Worm (Caenorhabditis elegans) whole organism, young adult: ENCODE measurements around the gene C24A3.2.

ENCODE experiments used
- B0019.2 ChIP-seq: fragments of 200-800 bp; sonication (Bioruptor generic); conservative IDR thresholded peaks from 2 replicates; pipeline ENCODE4 v1.3.6; 2022; ENCODE audit warnings: missing genetic modification reagents, missing genetic modification characterization, missing compliant biosample characterization
- B0336.3 ChIP-seq: fragments of 200-800 bp; sonication (Bioruptor generic); IDR thresholded peaks from 2 replicates; pipeline ENCODE4 v1.3.6; 2022; ENCODE audit warnings: missing genetic modification characterization, missing compliant biosample characterization
- C06A6.2 ChIP-seq: fragments of 200-800 bp; sonication (Bioruptor generic); conservative IDR thresholded peaks from 2 replicates; pipeline ENCODE4 v1.3.6; 2022; ENCODE audit warnings: missing genetic modification characterization, missing compliant biosample characterization
- C17E4.6 ChIP-seq: fragments of 200-800 bp; sonication (Bioruptor generic); IDR thresholded peaks from 2 replicates; pipeline ENCODE4 v1.3.6; 2022; ENCODE audit warnings: missing genetic modification reagents, missing genetic modification characterization, missing compliant biosample characterization
- F10E7.11 ChIP-seq: sonication (generic microtip); optimal IDR thresholded peaks from 2 replicates; lab custom pipeline; 2017; ENCODE audit warnings: mild to moderate bottlenecking, missing genetic modification characterization, moderate library complexity, missing compliant biosample characterization
- F22D6.2 ChIP-seq: sonication (generic microtip); optimal IDR thresholded peaks from 2 replicates; lab custom pipeline; 2016; ENCODE audit warnings: mild to moderate bottlenecking, missing genetic modification characterization, missing compliant biosample characterization
- F23B12.7 ChIP-seq: sonication (generic microtip); optimal IDR thresholded peaks from 2 replicates; lab custom pipeline; 2017; ENCODE audit warnings: missing genetic modification characterization, mild to moderate bottlenecking, missing compliant biosample characterization, antibody characterized with exemption, moderate library complexity; ENCODE audit not compliant: insufficient read depth
- F39B2.1 ChIP-seq: fragments of 200-800 bp; sonication (Bioruptor generic); IDR thresholded peaks from 2 replicates; pipeline ENCODE4 v1.3.6; 2022; ENCODE audit warnings: missing genetic modification reagents, missing genetic modification characterization, missing compliant biosample characterization
- F52B5.7 ChIP-seq: sonication (generic microtip); optimal IDR thresholded peaks from 2 replicates; lab custom pipeline; 2016; ENCODE audit warnings: mild to moderate bottlenecking, missing genetic modification characterization, missing compliant biosample characterization
- F57A8.1 ChIP-seq: fragments of 200-800 bp; sonication (Bioruptor generic); optimal IDR thresholded peaks from 2 replicates; lab custom pipeline; 2018; ENCODE audit warnings: mild to moderate bottlenecking, missing genetic modification characterization, moderate library complexity, missing compliant biosample characterization
- K11D2.4 ChIP-seq: fragments of 200-800 bp; sonication (Bioruptor generic); IDR thresholded peaks from 2 replicates; pipeline ENCODE4 v1.3.6; 2022; ENCODE audit warnings: missing genetic modification reagents, missing genetic modification characterization, missing compliant biosample characterization
- T26A5.8 ChIP-seq: sonication (generic microtip); optimal IDR thresholded peaks from 2 replicates; lab custom pipeline; 2016; ENCODE audit warnings: missing genetic modification characterization, missing compliant biosample characterization
- Y95B8A.8 ChIP-seq: fragments of 200-800 bp; sonication (Bioruptor generic); IDR thresholded peaks from 2 replicates; pipeline ENCODE4 v1.3.6; 2022; ENCODE audit warnings: missing genetic modification reagents, missing genetic modification characterization, missing compliant biosample characterization
- ZK185.1 ChIP-seq: sonication (generic microtip); optimal IDR thresholded peaks from 2 replicates; lab custom pipeline; 2016; ENCODE audit warnings: mild to moderate bottlenecking, missing genetic modification characterization, missing compliant biosample characterization; ENCODE audit not compliant: poor library complexity, severe bottlenecking
- athp-1 ChIP-seq: sonication (generic microtip); optimal IDR thresholded peaks from 2 replicates; lab custom pipeline; 2017; ENCODE audit warnings: mild to moderate bottlenecking, missing genetic modification characterization, missing compliant biosample characterization
- bed-1 ChIP-seq: fragments of 200-800 bp; sonication (Bioruptor generic); IDR thresholded peaks from 2 replicates; pipeline ENCODE4 v1.3.6; 2022; ENCODE audit warnings: missing genetic modification reagents, missing genetic modification characterization, missing compliant biosample characterization
- ccch-3 ChIP-seq: fragments of 200-800 bp; sonication (Bioruptor generic); optimal IDR thresholded peaks from 2 replicates; lab custom pipeline; 2018; ENCODE audit warnings: mild to moderate bottlenecking, missing genetic modification characterization, missing compliant biosample characterization
- cebp-1 ChIP-seq, 2 experiments: fragments of 200-800 bp in 1 of 2; sonication (Bioruptor generic) in 1 of 2; sonication (generic microtip) in 1 of 2; IDR thresholded peaks in 1 of 2; optimal IDR thresholded peaks in 1 of 2; 2 replicates each; pipeline versions ENCODE4 v1.3.6 to Lab custom; 2017 to 2022; ENCODE audit warnings: missing compliant biosample characterization in 2 of 2, missing genetic modification characterization in 2 of 2, mild to moderate bottlenecking in 1 of 2, missing genetic modification reagents in 1 of 2, moderate library complexity in 1 of 2
- ceh-100 ChIP-seq: fragments of 200-800 bp; sonication (Bioruptor generic); IDR thresholded peaks from 2 replicates; pipeline ENCODE4 v1.3.6; 2022; ENCODE audit warnings: missing genetic modification reagents, missing genetic modification characterization, missing compliant biosample characterization
- ceh-27 ChIP-seq: fragments of 200-800 bp; sonication (Bioruptor generic); optimal IDR thresholded peaks from 2 replicates; lab custom pipeline; 2018; ENCODE audit warnings: mild to moderate bottlenecking, missing genetic modification characterization, moderate library complexity, missing compliant biosample characterization
- ceh-58 ChIP-seq: fragments of 200-800 bp; sonication (Bioruptor generic); IDR thresholded peaks from 2 replicates; pipeline ENCODE4 v1.3.6; 2022; ENCODE audit warnings: missing genetic modification characterization, missing compliant biosample characterization
- ceh-79 ChIP-seq: sonication (generic microtip); optimal IDR thresholded peaks from 2 replicates; lab custom pipeline; 2017; ENCODE audit warnings: mild to moderate bottlenecking, missing genetic modification characterization, missing compliant biosample characterization
- ceh-91 ChIP-seq: fragments of 200-800 bp; sonication (Bioruptor generic); IDR thresholded peaks from 2 replicates; pipeline ENCODE4 v1.3.6; 2022; ENCODE audit warnings: missing genetic modification reagents, missing genetic modification characterization, missing compliant biosample characterization
- egl-18 ChIP-seq: fragments of 200-800 bp; sonication (Bioruptor generic); IDR thresholded peaks from 2 replicates; pipeline ENCODE4 v1.3.6; 2022; ENCODE audit warnings: missing genetic modification reagents, missing genetic modification characterization, missing compliant biosample characterization
- egl-44 ChIP-seq: fragments of 200-800 bp; sonication (Bioruptor generic); IDR thresholded peaks from 2 replicates; pipeline ENCODE4 v1.3.6; 2022; ENCODE audit warnings: missing genetic modification reagents, missing genetic modification characterization, missing compliant biosample characterization
- egrh-3 ChIP-seq: fragments of 200-800 bp; sonication (Bioruptor generic); IDR thresholded peaks from 2 replicates; pipeline ENCODE4 v1.3.6; 2022; ENCODE audit warnings: missing genetic modification reagents, missing genetic modification characterization, missing compliant biosample characterization
- him-1 ChIP-seq: sonication (generic microtip); optimal IDR thresholded peaks from 2 replicates; lab custom pipeline; 2016; ENCODE audit warnings: missing genotype, missing genetic modification reagents, missing genetic modification characterization, missing compliant biosample characterization
- lag-1 ChIP-seq: fragments of 200-800 bp; sonication (Bioruptor generic); IDR thresholded peaks from 2 replicates; pipeline ENCODE4 v1.3.6; 2022; ENCODE audit warnings: missing genetic modification reagents, missing genetic modification characterization, missing compliant biosample characterization
- let-607 ChIP-seq, 2 experiments: fragments of 200-800 bp in 1 of 2; sonication (Bioruptor generic) in 1 of 2; sonication (generic microtip) in 1 of 2; optimal IDR thresholded peaks; 2 replicates each; lab custom pipeline; 2016 to 2018; ENCODE audit warnings: mild to moderate bottlenecking in 2 of 2, missing compliant biosample characterization in 2 of 2, missing genetic modification characterization in 2 of 2, moderate library complexity in 2 of 2, missing genotype in 1 of 2
- lir-1 ChIP-seq: fragments of 200-800 bp; sonication (Bioruptor generic); conservative IDR thresholded peaks from 2 replicates; pipeline ENCODE4 v1.3.6; 2022; ENCODE audit warnings: missing genetic modification reagents, missing genetic modification characterization, missing compliant biosample characterization
- madf-10 ChIP-seq: sonication (generic microtip); optimal IDR thresholded peaks from 2 replicates; lab custom pipeline; 2016; ENCODE audit warnings: mild to moderate bottlenecking, missing genetic modification characterization, missing compliant biosample characterization
- madf-8 ChIP-seq: fragments of 200-800 bp; sonication (Bioruptor generic); conservative IDR thresholded peaks from 2 replicates; pipeline ENCODE4 v1.3.6; 2022; ENCODE audit warnings: missing genetic modification reagents, missing genetic modification characterization, missing compliant biosample characterization
- mcd-1 ChIP-seq: fragments of 200-800 bp; sonication (Bioruptor generic); IDR thresholded peaks from 2 replicates; pipeline ENCODE4 v1.3.6; 2022; ENCODE audit warnings: missing genetic modification reagents, missing genetic modification characterization, missing compliant biosample characterization
- mxl-1 ChIP-seq: sonication (generic microtip); optimal IDR thresholded peaks from 2 replicates; lab custom pipeline; 2016; ENCODE audit warnings: missing genetic modification characterization, missing compliant biosample characterization
- nfya-2 ChIP-seq: fragments of 200-800 bp; sonication (Bioruptor generic); IDR thresholded peaks from 2 replicates; pipeline ENCODE4 v1.3.6; 2022; ENCODE audit warnings: missing genetic modification reagents, missing genetic modification characterization, missing compliant biosample characterization
- nfyb-1 ChIP-seq: fragments of 200-800 bp; sonication (Bioruptor generic); IDR thresholded peaks from 2 replicates; pipeline ENCODE4 v1.3.6; 2022; ENCODE audit warnings: missing genetic modification reagents, missing genetic modification characterization, missing compliant biosample characterization
- nhr-120 ChIP-seq: fragments of 200-800 bp; sonication (Bioruptor generic); IDR thresholded peaks from 2 replicates; pipeline ENCODE4 v1.3.6; 2022; ENCODE audit warnings: missing genetic modification characterization, missing compliant biosample characterization
- nhr-179 ChIP-seq: sonication (generic microtip); optimal IDR thresholded peaks from 2 replicates; lab custom pipeline; 2016; ENCODE audit warnings: mild to moderate bottlenecking, missing genetic modification characterization, missing compliant biosample characterization
- rec-8 ChIP-seq, 2 experiments: sonication (generic microtip); optimal IDR thresholded peaks; 2 replicates each; lab custom pipeline; 2016; ENCODE audit warnings: mild to moderate bottlenecking in 2 of 2, missing genetic modification characterization in 2 of 2, missing genetic modification reagents in 2 of 2, missing genotype in 2 of 2, missing biosample characterization in 1 of 2, missing compliant biosample characterization in 1 of 2, moderate library complexity in 1 of 2
- snpc-3.4 ChIP-seq: sonication (generic microtip); optimal IDR thresholded peaks from 2 replicates; lab custom pipeline; 2017; ENCODE audit warnings: missing genetic modification characterization, mild to moderate bottlenecking, missing compliant biosample characterization, antibody characterized with exemption, moderate library complexity, missing genotype, missing genetic modification reagents
- somi-1 ChIP-seq: fragments of 200-800 bp; sonication (Bioruptor generic); optimal IDR thresholded peaks from 2 replicates; lab custom pipeline; 2018; ENCODE audit warnings: mild to moderate bottlenecking, missing genetic modification characterization, missing compliant biosample characterization
- unc-62 ChIP-seq: fragments of 150-350 bp; optimal IDR thresholded peaks from 2 replicates; lab custom pipeline; 2014; ENCODE audit warnings: missing biosample characterization, missing genetic modification reagents, missing genetic modification characterization
- zfh-2 ChIP-seq: fragments of 200-800 bp; sonication (Bioruptor generic); conservative IDR thresholded peaks from 2 replicates; pipeline ENCODE4 v1.3.6; 2022; ENCODE audit warnings: missing genetic modification reagents, missing genetic modification characterization, missing compliant biosample characterization
- zim-3 ChIP-seq: sonication (generic microtip); optimal IDR thresholded peaks from 2 replicates; lab custom pipeline; 2017; ENCODE audit warnings: mild to moderate bottlenecking, missing genetic modification characterization, moderate library complexity, missing compliant biosample characterization
- ztf-22 ChIP-seq: fragments of 200-800 bp; sonication (Bioruptor generic); optimal IDR thresholded peaks from 2 replicates; lab custom pipeline; 2018; ENCODE audit warnings: mild to moderate bottlenecking, missing genetic modification characterization, moderate library complexity, missing compliant biosample characterization
- ztf-26 ChIP-seq: sonication (generic microtip); optimal IDR thresholded peaks from 2 replicates; lab custom pipeline; 2017; ENCODE audit warnings: missing genetic modification characterization, missing compliant biosample characterization
- ztf-6 ChIP-seq: fragments of 200-800 bp; sonication (Bioruptor generic); IDR thresholded peaks from 2 replicates; pipeline ENCODE4 v1.3.6; 2022; ENCODE audit warnings: missing genetic modification reagents, missing genetic modification characterization, missing compliant biosample characterization

Gene C24A3.2

DNA sequence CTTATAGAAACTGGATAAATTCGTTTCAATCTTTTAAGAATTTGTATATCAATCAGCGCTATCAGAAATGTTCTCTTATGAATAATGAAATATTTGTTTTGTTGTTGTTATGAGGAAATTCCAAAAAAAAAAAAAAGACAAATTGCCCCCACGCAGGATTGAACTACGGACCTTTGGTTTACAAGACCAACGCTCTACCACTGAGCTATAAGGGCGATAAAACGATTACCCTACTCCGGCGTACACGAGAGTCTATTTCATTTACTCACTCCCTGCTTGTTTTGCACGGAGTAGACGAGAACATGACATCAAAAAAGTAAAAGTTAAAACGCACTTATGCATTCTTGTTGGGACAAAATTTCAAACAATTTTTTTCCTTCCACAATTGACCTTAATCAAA is 27.0 kb downstream of the C24A3.2 start (continued):
- no peak for TF ChIP-seq zfh-2 (GFP tag; lab: Robert Waterston, UW)
- TF ChIP-seq lir-1 (GFP tag; lab: Robert Waterston, UW): no peak
- no peak for TF ChIP-seq F39B2.1
- peak; percentile 64; the same call in 1 of the 2 replicates for TF ChIP-seq K11D2.4
- peak; percentile 84 to 94 for TF ChIP-seq rec-8 (tag; optimal IDR thresholded peaks at IDR 0.05; lab: Kevin White, UChicago)
- no peak for TF ChIP-seq unc-62
- peak; percentile 59 for TF ChIP-seq F23B12.7 (tag; lab: Kevin White, UChicago)
- peak; percentile 76 for TF ChIP-seq mxl-1 (tag; lab: Kevin White, UChicago)
- TF ChIP-seq Y95B8A.8 (GFP tag; lab: Robert Waterston, UW): 0 out of 2 replicates have a peak, but pooled peaks have one; percentile 20
- peak; percentile 80; the same call in 1 of the 2 replicates for TF ChIP-seq bed-1
- TF ChIP-seq somi-1: no peak
- no peak for TF ChIP-seq B0336.3 (GFP tag; lab: Robert Waterston, UW)
- TF ChIP-seq ztf-22: no peak
- 0 out of 2 replicates have a peak, but pooled peaks have one; percentile 16 for TF ChIP-seq C17E4.6
- TF ChIP-seq nfya-2 (GFP tag; lab: Robert Waterston, UW): no peak
- TF ChIP-seq him-1 (tag; lab: Kevin White, UChicago): peak; percentile 95
- TF ChIP-seq madf-8 (GFP tag; lab: Robert Waterston, UW): 0 out of 2 replicates have a peak, but pooled peaks have one; percentile 16
- peak; percentile 45 for TF ChIP-seq F57A8.1 (GFP tag; lab: Kevin White, UChicago)
- no peak for TF ChIP-seq lag-1 (GFP tag; lab: Robert Waterston, UW)
- peak; percentile 47 to 50 for TF ChIP-seq let-607 (tag; optimal IDR thresholded peaks at IDR 0.05; lab: Kevin White, UChicago)
- TF ChIP-seq ccch-3 (GFP tag; lab: Kevin White, UChicago): peak; percentile 41
- peak; percentile 64 for TF ChIP-seq ceh-100 (GFP tag; lab: Robert Waterston, UW)
- no peak for TF ChIP-seq cebp-1 (GFP tag; IDR thresholded peaks at IDR 0.05; lab: Robert Waterston, UW)
- no peak for TF ChIP-seq cebp-1 (tag; optimal IDR thresholded peaks at IDR 0.05; lab: Kevin White, UChicago)
- TF ChIP-seq athp-1 (tag; lab: Kevin White, UChicago): peak; percentile 39
- no peak; the same call in 1 of the 2 replicates for TF ChIP-seq egrh-3 (GFP tag; lab: Robert Waterston, UW)
- TF ChIP-seq nfyb-1 (GFP tag; lab: Robert Waterston, UW): peak; percentile 90
- peak; percentile 76 for TF ChIP-seq T26A5.8 (tag; lab: Kevin White, UChicago)
- TF ChIP-seq C06A6.2 (GFP tag; lab: Robert Waterston, UW): no peak
- peak; percentile 81 for TF ChIP-seq ceh-79 (tag; lab: Kevin White, UChicago)
- no peak for TF ChIP-seq ceh-91 (GFP tag; lab: Robert Waterston, UW)
- TF ChIP-seq B0019.2: peak; percentile 38; the same call in 1 of the 2 replicates
- peak; percentile 71 for TF ChIP-seq ZK185.1 (tag; lab: Kevin White, UChicago)
- TF ChIP-seq ceh-58 (GFP tag; lab: Robert Waterston, UW): no peak
- TF ChIP-seq F10E7.11 (tag; lab: Kevin White, UChicago): peak; percentile 11
- 0 out of 2 replicates have a peak, but pooled peaks have one; percentile 29 for TF ChIP-seq ztf-6 (GFP tag; lab: Robert Waterston, UW)
- 0 out of 2 replicates have a peak, but pooled peaks have one; percentile 68 for TF ChIP-seq egl-18
- peak; percentile 32 for TF ChIP-seq snpc-3.4
- peak; percentile 60 for TF ChIP-seq nhr-179 (tag; lab: Kevin White, UChicago)
- no peak; the same call in 1 of the 2 replicates for TF ChIP-seq egl-44 (GFP tag; lab: Robert Waterston, UW)
- no peak for TF ChIP-seq nhr-120 (GFP tag; lab: Robert Waterston, UW)
- TF ChIP-seq mcd-1 (GFP tag; lab: Robert Waterston, UW): no peak
- TF ChIP-seq madf-10 (tag; lab: Kevin White, UChicago): peak; percentile 64
- TF ChIP-seq ztf-26 (tag; lab: Kevin White, UChicago): peak; percentile 27
- no peak for TF ChIP-seq F52B5.7 (tag; lab: Kevin White, UChicago)
- TF ChIP-seq zim-3 (tag; lab: Kevin White, UChicago): peak; percentile 64
- TF ChIP-seq ceh-27: peak; percentile 19
- peak; percentile 31 for TF ChIP-seq F22D6.2
